Worm (Caenorhabditis elegans) whole organism, L1 larva: ENCODE measurements around the gene C04E12.2.

Source experiments
- efl-1 ChIP-seq, 4 experiments: fragments of 150-350 bp; optimal IDR thresholded peaks in 3 of 4; peaks in 1 of 4; 1 replicate in 1 of 4; 2 replicates in 3 of 4; lab custom pipeline; 2014; ENCODE audit warnings: missing biosample characterization in 2 of 4, missing genetic modification characterization in 2 of 4, missing genetic modification reagents in 2 of 4
- egl-27 ChIP-seq, 2 experiments: fragments of 150-350 bp in 1 of 2; sonication (generic microtip); optimal IDR thresholded peaks; 3 replicates each; lab custom pipeline; 2017 to 2018; ENCODE audit warnings: missing biosample characterization in 2 of 2, missing genetic modification characterization in 2 of 2, missing genetic modification reagents in 2 of 2
- elt-2 ChIP-seq: sonication (generic microtip); optimal IDR thresholded peaks from 2 replicates; lab custom pipeline; 2016; ENCODE audit warnings: missing genetic modification characterization, mild to moderate bottlenecking, inconsistent platforms, missing compliant biosample characterization, missing genetic modification reagents
- lir-3 ChIP-seq: sonication (generic microtip); optimal IDR thresholded peaks from 2 replicates; lab custom pipeline; 2016; ENCODE audit warnings: mild to moderate bottlenecking, missing genetic modification characterization, moderate library complexity, missing compliant biosample characterization; ENCODE audit not compliant: poor library complexity
- mef-2 ChIP-seq: fragments of 150-350 bp; optimal IDR thresholded peaks from 2 replicates; lab custom pipeline; 2014; ENCODE audit warnings: missing biosample characterization, missing genetic modification characterization
- mep-1 ChIP-seq: fragments of 150-350 bp; optimal IDR thresholded peaks from 2 replicates; lab custom pipeline; 2014; ENCODE audit warnings: missing biosample characterization, missing genetic modification characterization
- nhr-20 ChIP-seq: sonication (generic microtip); optimal IDR thresholded peaks from 2 replicates; lab custom pipeline; 2016; ENCODE audit warnings: mild to moderate bottlenecking, missing genetic modification characterization, missing compliant biosample characterization
- nhr-76 ChIP-seq: sonication (generic microtip); optimal IDR thresholded peaks from 2 replicates; lab custom pipeline; 2017; ENCODE audit warnings: missing biosample characterization, missing genetic modification characterization
- nhr-77 ChIP-seq: fragments of 150-350 bp; optimal IDR thresholded peaks from 2 replicates; lab custom pipeline; 2014; ENCODE audit warnings: missing biosample characterization, missing genetic modification characterization
- nhr-85 ChIP-seq: sonication (generic microtip); peaks from one replicate; lab custom pipeline; 2016; ENCODE audit warnings: missing genetic modification characterization, inconsistent platforms, missing compliant biosample characterization
- tlp-1 ChIP-seq: fragments of 150-350 bp; optimal IDR thresholded peaks from 2 replicates; lab custom pipeline; 2014; ENCODE audit warnings: missing biosample characterization, missing genetic modification characterization
- unc-62 ChIP-seq: fragments of 150-350 bp; optimal IDR thresholded peaks from 2 replicates; lab custom pipeline; 2014; ENCODE audit warnings: missing biosample characterization, missing genetic modification reagents, missing genetic modification characterization

- TF ChIP-seq egl-27 (tag; optimal IDR thresholded peaks at IDR 0.05; lab: Kevin White, UChicago), result no peak
- TF ChIP-seq unc-62 (GFP tag; lab: Kevin White, UChicago), result no peak
- TF ChIP-seq elt-2, result no peak
- no peak for TF ChIP-seq efl-1 (optimal IDR thresholded peaks at IDR 0.05; lab: Kevin White, UChicago)
- no peak for TF ChIP-seq efl-1 (GFP tag; optimal IDR thresholded peaks at IDR 0.05 in 1 of 2; lab: Kevin White, UChicago)
- no peak for TF ChIP-seq nhr-85
- no peak for TF ChIP-seq nhr-77 (tag; lab: Kevin White, UChicago)
- TF ChIP-seq tlp-1 (tag; lab: Kevin White, UChicago), result no peak
- no peak for TF ChIP-seq mep-1 (tag; lab: Kevin White, UChicago)
- TF ChIP-seq nhr-76 (tag; lab: Kevin White, UChicago), result no peak
- no peak for TF ChIP-seq lir-3
- no peak for TF ChIP-seq mef-2 (tag; lab: Kevin White, UChicago)
- no peak for TF ChIP-seq nhr-20 (tag; lab: Kevin White, UChicago)
These were observed 40.7 kb downstream of the C04E12.2 start, which contains the start of gene T20D4.7 for ce11 chrV:3408602-3409001.
